Worm (Caenorhabditis elegans): ENCODE measurements around the gene F32G8.3.

DNA sequence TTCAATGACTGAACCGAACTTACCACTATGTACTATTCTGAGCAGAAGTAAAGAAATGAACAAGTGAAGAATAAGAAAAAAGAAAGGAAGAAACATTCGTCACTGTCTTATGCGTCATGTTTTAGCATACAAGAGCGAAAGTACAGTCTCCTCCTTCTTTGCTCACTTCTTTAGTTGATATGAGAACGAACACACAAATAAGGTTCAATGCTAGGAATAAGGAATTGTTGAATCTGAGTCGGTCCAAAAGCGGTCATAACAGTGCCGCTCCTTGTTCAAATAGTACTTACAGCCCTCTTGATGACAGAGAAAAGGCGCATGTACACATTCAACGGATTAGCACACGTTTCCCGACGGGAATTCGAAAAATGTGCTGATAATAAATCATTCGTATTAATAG, 16.0 kb downstream of the F32G8.3 start, which contains the start of gene F25D1.8:
- no peak for TF ChIP-seq ama-1 (optimal IDR thresholded peaks at IDR 0.05)
- no peak for TF ChIP-seq flt-1 (GFP tag; IDR thresholded peaks at IDR 0.05)

Data from whole organism, early embryonic.